Fruit fly (Drosophila melanogaster): ENCODE results near the gene CG1143.

Gene CG1143

DNA sequence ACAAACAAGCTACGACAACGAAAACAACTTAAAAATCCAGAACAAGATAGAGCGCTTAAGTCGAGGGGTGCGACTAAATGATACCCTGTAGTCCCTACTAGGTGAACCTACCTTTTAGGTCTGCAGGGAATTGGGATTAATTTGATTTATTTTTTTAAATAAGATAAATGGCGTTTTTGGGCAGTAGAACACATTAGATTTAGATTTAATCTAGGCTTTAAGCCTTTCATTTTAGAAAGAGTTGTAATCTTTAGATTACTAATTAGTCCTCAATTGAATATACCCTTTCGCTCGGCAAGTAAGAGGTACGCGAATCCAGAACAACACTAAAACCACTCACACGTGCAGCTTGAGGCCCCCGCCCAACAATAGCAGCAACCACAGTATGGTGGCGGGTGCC, 30.9 kb upstream of the CG1143 start:
- TF ChIP-seq Vsx2 (GFP tag; optimal IDR thresholded peaks at IDR 0.05; ENCODE audit: partially characterized antibody) (no peak), dl (GFP tag; optimal IDR thresholded peaks at IDR 0.05; ENCODE audit: insufficient read depth in 1 of 2, partially characterized antibody in 2 of 2) (no peak), Dif (GFP tag; optimal IDR thresholded peaks at IDR 0.05; ENCODE audit: partially characterized antibody) (no peak), usp (GFP tag; optimal IDR thresholded peaks at IDR 0.05) (no peak), br (GFP tag; optimal IDR thresholded peaks at IDR 0.05) (no peak), Myc (optimal IDR thresholded peaks at IDR 0.05) (no peak), jim (GFP tag; optimal IDR thresholded peaks at IDR 0.05) (no peak), GATAd (GFP tag; optimal IDR thresholded peaks at IDR 0.05) (no peak), CrebA (GFP tag; optimal IDR thresholded peaks at IDR 0.05; ENCODE audit: borderline replicate concordance) (no peak), pan (optimal IDR thresholded peaks at IDR 0.05) (no peak), foxo (GFP tag; optimal IDR thresholded peaks at IDR 0.05) (no peak), fru (GFP tag; optimal IDR thresholded peaks at IDR 0.05) (no peak), ey (GFP tag; optimal IDR thresholded peaks at IDR 0.05) (no peak)

DNA sequence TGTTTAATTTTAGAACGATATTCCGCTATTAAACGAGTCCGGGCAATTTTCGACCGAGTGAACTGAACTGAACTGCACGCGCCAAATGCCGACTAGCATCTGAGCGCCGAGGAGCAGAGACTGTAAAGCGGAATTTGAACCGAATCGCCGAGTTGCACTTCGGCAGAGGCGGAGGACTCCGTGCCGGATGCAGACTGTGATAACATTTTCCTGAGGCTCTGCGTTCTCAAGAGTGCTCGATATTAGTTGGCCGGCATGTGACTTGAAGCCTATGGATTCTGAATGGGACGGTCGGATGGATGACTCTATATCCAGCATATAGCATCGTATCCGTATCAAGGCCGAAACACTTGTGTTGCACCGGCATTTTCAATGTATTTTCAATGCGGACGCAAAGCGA, 15.2 kb upstream of the CG1143 start, which contains the start of gene Pxn:
TSS of gene Pxn (minus strand) at position 101 of the 400 bp plus-strand sequence.
- TF ChIP-seq sage (GFP tag; optimal IDR thresholded peaks at IDR 0.05): no peak
- no peak for TF ChIP-seq dl (GFP tag; optimal IDR thresholded peaks at IDR 0.05; ENCODE audit: insufficient read depth in 1 of 2, partially characterized antibody in 2 of 2)
- TF ChIP-seq Hr83 (GFP tag; optimal IDR thresholded peaks at IDR 0.05; ENCODE audit: poor library complexity, severe bottlenecking): no peak
- no peak for TF ChIP-seq Jra (GFP tag; optimal IDR thresholded peaks at IDR 0.05)
- no peak for TF ChIP-seq woc (GFP tag; optimal IDR thresholded peaks at IDR 0.05)
- TF ChIP-seq dsf (GFP tag; optimal IDR thresholded peaks at IDR 0.05; ENCODE audit: borderline replicate concordance): no peak
- no peak for TF ChIP-seq jim (GFP tag; optimal IDR thresholded peaks at IDR 0.05)
- TF ChIP-seq GATAd (GFP tag; optimal IDR thresholded peaks at IDR 0.05): no peak

DNA sequence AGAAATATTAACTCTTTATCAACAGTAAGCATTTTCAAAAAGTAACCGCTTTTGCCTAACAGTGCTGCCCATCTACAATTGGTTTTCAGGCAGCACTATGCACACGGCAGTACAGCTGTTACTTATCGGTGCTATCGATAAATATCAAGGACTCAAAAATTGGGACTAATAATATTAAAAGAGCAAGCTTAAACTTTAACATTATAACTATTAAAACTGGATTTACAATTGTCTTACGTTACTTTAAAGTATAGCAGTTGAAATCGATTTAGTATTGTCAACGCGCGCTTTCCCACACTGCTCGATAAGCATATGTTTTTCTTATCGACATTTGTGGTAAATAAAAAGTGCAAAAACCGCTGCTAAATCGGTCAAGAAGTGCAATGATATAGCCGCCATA, 13.8 kb upstream of the CG1143 start, which contains the start of the genes CG42245 and MEP-1:
TSS of gene CG42245 (plus strand) at position 310 of the 400 bp plus-strand sequence.
TSS of gene MEP-1 (plus strand) at position 310 of the 400 bp plus-strand sequence.
- TF ChIP-seq pan (optimal IDR thresholded peaks at IDR 0.05) (no peak), Hnf4 (GFP tag; optimal IDR thresholded peaks at IDR 0.05) (peak; percentile 80), h (GFP tag; optimal IDR thresholded peaks at IDR 0.05) (peak; percentile 74), Mio (GFP tag; optimal IDR thresholded peaks at IDR 0.05) (peak; percentile 18), Abd-B (GFP tag; optimal IDR thresholded peaks at IDR 0.05) (no peak), sv (GFP tag; optimal IDR thresholded peaks at IDR 0.05) (peak; percentile 28), woc (GFP tag; optimal IDR thresholded peaks at IDR 0.05) (no peak), jim (GFP tag; optimal IDR thresholded peaks at IDR 0.05) (no peak), Dfd (GFP tag; optimal IDR thresholded peaks at IDR 0.05) (no peak), CG32264 (GFP tag; optimal IDR thresholded peaks at IDR 0.05) (peak; percentile 48), Myc (optimal IDR thresholded peaks at IDR 0.05) (no peak), foxo (GFP tag; optimal IDR thresholded peaks at IDR 0.05) (peak; percentile 42 to 61), br (GFP tag; optimal IDR thresholded peaks at IDR 0.05) (peak; percentile 73), CrebA (GFP tag; optimal IDR thresholded peaks at IDR 0.05; ENCODE audit: borderline replicate concordance) (no peak), brk (GFP tag; optimal IDR thresholded peaks at IDR 0.05) (peak; percentile 88), usp (GFP tag; optimal IDR thresholded peaks at IDR 0.05) (no peak), Sp1 (GFP tag; optimal IDR thresholded peaks at IDR 0.05) (peak; percentile 24), Hr78 (GFP tag; optimal IDR thresholded peaks at IDR 0.05) (no peak), psq (GFP tag; optimal IDR thresholded peaks at IDR 0.05) (peak; percentile 1), Rel (GFP tag; optimal IDR thresholded peaks at IDR 0.05) (no peak), Rel (tag; optimal IDR thresholded peaks at IDR 0.05) (peak; percentile 50), lola (GFP tag; optimal IDR thresholded peaks at IDR 0.05) (no peak), dsf (GFP tag; optimal IDR thresholded peaks at IDR 0.05; ENCODE audit: borderline replicate concordance) (peak; percentile 71), Jra (GFP tag; optimal IDR thresholded peaks at IDR 0.05) (peak; percentile 78), dmrt93B (GFP tag; optimal IDR thresholded peaks at IDR 0.05) (peak; percentile 15), tai (GFP tag; optimal IDR thresholded peaks at IDR 0.05) (peak; percentile 80), HLH106 (tag; optimal IDR thresholded peaks at IDR 0.05) (peak; percentile 35), Dif (GFP tag; optimal IDR thresholded peaks at IDR 0.05; ENCODE audit: partially characterized antibody) (no peak), fru (GFP tag; optimal IDR thresholded peaks at IDR 0.05) (peak; percentile 66), ey (GFP tag; optimal IDR thresholded peaks at IDR 0.05) (peak; percentile 62), GATAd (GFP tag; optimal IDR thresholded peaks at IDR 0.05) (peak; percentile 86), Vsx2 (GFP tag; optimal IDR thresholded peaks at IDR 0.05; ENCODE audit: partially characterized antibody) (no peak), dl (GFP tag; optimal IDR thresholded peaks at IDR 0.05; ENCODE audit: insufficient read depth in 1 of 2, partially characterized antibody in 2 of 2) (no peak), OdsH (GFP tag; optimal IDR thresholded peaks at IDR 0.05) (peak; percentile 38), rgr (GFP tag; optimal IDR thresholded peaks at IDR 0.05) (peak; percentile 77), sage (GFP tag; optimal IDR thresholded peaks at IDR 0.05) (peak; percentile 53), N (GFP tag; optimal IDR thresholded peaks at IDR 0.05) (no peak), Hr83 (GFP tag; optimal IDR thresholded peaks at IDR 0.05; ENCODE audit: poor library complexity, severe bottlenecking) (peak; percentile 64), CG9705 (GFP tag; optimal IDR thresholded peaks at IDR 0.05) (peak; percentile 16)

Measured in whole organism, wandering third instar larva.